ENCODE assay signal across 1 fruit fly cellular context in genomic region chr3L:3058970-3059883, dm6.
TF ChIP-seq lines count a peak whose summit lies in the region.

No protein-coding gene starts in this region.

TF ChIP-seq in whole organism, embryonic, 481 proteins besides CTCF, POLR2A, EP300 and RAD21 (continued from another document and continues in another):
- TF ChIP-seq CG8290 (GFP tag; optimal IDR thresholded peaks at IDR 0.05; lab: Kevin White, UChicago), result no peak
- TF ChIP-seq CG8290 (tag; optimal IDR thresholded peaks at IDR 0.05; lab: Kevin White, UChicago), result no peak
- no peak for TF ChIP-seq CG3065 (GFP tag; optimal IDR thresholded peaks at IDR 0.05; lab: Kevin White, UChicago)
- TF ChIP-seq Dp (GFP tag; optimal IDR thresholded peaks at IDR 0.05; lab: Kevin White, UChicago), result no peak
- no peak for TF ChIP-seq ci (GFP tag; IDR thresholded peaks at IDR 0.05; lab: Robert Waterston, UW)
- no peak for TF ChIP-seq Dip2 (GFP tag; IDR thresholded peaks at IDR 0.05; lab: Robert Waterston, UW)
- TF ChIP-seq ssp (GFP tag; IDR thresholded peaks at IDR 0.05; lab: Robert Waterston, UW), result no peak
- TF ChIP-seq slp2 (GFP tag; optimal IDR thresholded peaks at IDR 0.05; lab: Kevin White, UChicago), result peak; percentile 9
- no peak for TF ChIP-seq CG6254 (GFP tag; optimal IDR thresholded peaks at IDR 0.05; lab: Kevin White, UChicago)
- no peak for TF ChIP-seq dpn (GFP tag; optimal IDR thresholded peaks at IDR 0.05; lab: Kevin White, UChicago)
- no peak for TF ChIP-seq MESR4 (GFP tag; optimal IDR thresholded peaks at IDR 0.05; lab: Kevin White, UChicago)
- no peak for TF ChIP-seq sob (GFP tag; IDR thresholded peaks at IDR 0.05; lab: Robert Waterston, UW)
- TF ChIP-seq CG2712 (tag; optimal IDR thresholded peaks at IDR 0.05; lab: Kevin White, UChicago), result peak; percentile 62
- no peak for TF ChIP-seq Adf1 (GFP tag; IDR thresholded peaks at IDR 0.05; lab: Robert Waterston, UW)
- TF ChIP-seq sna (GFP tag; IDR thresholded peaks at IDR 0.05; lab: Robert Waterston, UW; ENCODE audit: partially characterized antibody), result no peak
- peak; percentile 84 for TF ChIP-seq CG32767 (GFP tag; IDR thresholded peaks at IDR 0.05; lab: Robert Waterston, UW)
- TF ChIP-seq tup (GFP tag; optimal IDR thresholded peaks at IDR 0.05; lab: Kevin White, UChicago), result no peak
- no peak for TF ChIP-seq peb (GFP tag; IDR thresholded peaks at IDR 0.05; lab: Robert Waterston, UW)
- no peak for TF ChIP-seq tap (tag; optimal IDR thresholded peaks at IDR 0.05; lab: Kevin White, UChicago)
- no peak for TF ChIP-seq CG2129 (GFP tag; IDR thresholded peaks at IDR 0.05; lab: Robert Waterston, UW; ENCODE audit: partially characterized antibody)
- TF ChIP-seq Max (GFP tag; optimal IDR thresholded peaks at IDR 0.05; lab: Kevin White, UChicago), result no peak
- TF ChIP-seq pnt (GFP tag; optimal IDR thresholded peaks at IDR 0.05; lab: Kevin White, UChicago), result no peak
- peak; percentile 97 for TF ChIP-seq CG2199 (GFP tag; IDR thresholded peaks at IDR 0.05; lab: Robert Waterston, UW)
- no peak for TF ChIP-seq danr (GFP tag; IDR thresholded peaks at IDR 0.05; lab: Robert Waterston, UW)
- TF ChIP-seq toy (GFP tag; IDR thresholded peaks at IDR 0.05; lab: Robert Waterston, UW), result no peak
- no peak for TF ChIP-seq CG30431 (GFP tag; optimal IDR thresholded peaks at IDR 0.05; lab: Kevin White, UChicago)
- TF ChIP-seq CG4854 (GFP tag; optimal IDR thresholded peaks at IDR 0.05; lab: Kevin White, UChicago), result no peak
- no peak for TF ChIP-seq CG10147 (GFP tag; optimal IDR thresholded peaks at IDR 0.05; lab: Kevin White, UChicago)
- peak; percentile 52 for TF ChIP-seq CG13424 (tag; optimal IDR thresholded peaks at IDR 0.05; lab: Kevin White, UChicago)
- no peak for TF ChIP-seq hkb (optimal IDR thresholded peaks at IDR 0.05; lab: Kevin White, UChicago)
- 0 out of 2 replicates have a peak, but pooled peaks have one; percentile 15 for TF ChIP-seq hkb (GFP tag; IDR thresholded peaks at IDR 0.05; lab: Robert Waterston, UW)
- TF ChIP-seq E2f2 (GFP tag; IDR thresholded peaks at IDR 0.05; lab: Robert Waterston, UW), result no peak
- no peak for TF ChIP-seq zen (tag; optimal IDR thresholded peaks at IDR 0.05; lab: Kevin White, UChicago)
- TF ChIP-seq Deaf1 (tag; optimal IDR thresholded peaks at IDR 0.05; lab: Kevin White, UChicago), result peak; percentile 39
- TF ChIP-seq CG6689 (GFP tag; IDR thresholded peaks at IDR 0.05; lab: Robert Waterston, UW), result no peak
- no peak for TF ChIP-seq CG17612 (GFP tag; IDR thresholded peaks at IDR 0.05; lab: Robert Waterston, UW)
- TF ChIP-seq CG43689 (GFP tag; IDR thresholded peaks at IDR 0.05; lab: Robert Waterston, UW), result no peak
- TF ChIP-seq CG14050 (GFP tag; IDR thresholded peaks at IDR 0.05; lab: Robert Waterston, UW), result no peak
- no peak for TF ChIP-seq CG9876 (GFP tag; optimal IDR thresholded peaks at IDR 0.05; lab: Kevin White, UChicago)
- TF ChIP-seq wek (GFP tag; optimal IDR thresholded peaks at IDR 0.05; lab: Kevin White, UChicago), result no peak
- TF ChIP-seq Nf-YC (tag; optimal IDR thresholded peaks at IDR 0.05; lab: Kevin White, UChicago), result peak; percentile 9
- TF ChIP-seq CG1529 (GFP tag; optimal IDR thresholded peaks at IDR 0.05; lab: Kevin White, UChicago), result peak; percentile 46
- no peak for TF ChIP-seq Mes4 (GFP tag; optimal IDR thresholded peaks at IDR 0.05; lab: Kevin White, UChicago)
- no peak for TF ChIP-seq CG18011 (GFP tag; optimal IDR thresholded peaks at IDR 0.05; lab: Kevin White, UChicago)
- no peak for TF ChIP-seq luna (GFP tag; optimal IDR thresholded peaks at IDR 0.05; lab: Kevin White, UChicago)
- peak; percentile 45 for TF ChIP-seq CG17829 (tag; optimal IDR thresholded peaks at IDR 0.05; lab: Kevin White, UChicago)
- no peak for TF ChIP-seq pum (GFP tag; optimal IDR thresholded peaks at IDR 0.05; lab: Kevin White, UChicago)
- TF ChIP-seq Atf6 (GFP tag; IDR thresholded peaks at IDR 0.05; lab: Robert Waterston, UW), result no peak
- TF ChIP-seq CG32772 (GFP tag; IDR thresholded peaks at IDR 0.05; lab: Robert Waterston, UW), result no peak
- no peak for TF ChIP-seq Bdp1 (GFP tag; optimal IDR thresholded peaks at IDR 0.05; lab: Kevin White, UChicago)
- no peak for TF ChIP-seq az2 (GFP tag; optimal IDR thresholded peaks at IDR 0.05; lab: Kevin White, UChicago)
- TF ChIP-seq sens (GFP tag; lab: Kevin White, UChicago), result peak; percentile 87
- TF ChIP-seq ems (GFP tag; optimal IDR thresholded peaks at IDR 0.05; lab: Kevin White, UChicago), result peak; percentile 18
- TF ChIP-seq vnd (GFP tag; IDR thresholded peaks at IDR 0.05; lab: Robert Waterston, UW; ENCODE audit: partially characterized antibody), result no peak
- TF ChIP-seq CG7786 (GFP tag; optimal IDR thresholded peaks at IDR 0.05; lab: Kevin White, UChicago), result no peak
- TF ChIP-seq stc (GFP tag; IDR thresholded peaks at IDR 0.05; lab: Robert Waterston, UW), result no peak
- no peak for TF ChIP-seq gt (GFP tag; IDR thresholded peaks at IDR 0.05; lab: Robert Waterston, UW)
- no peak for TF ChIP-seq ab (GFP tag; optimal IDR thresholded peaks at IDR 0.05; lab: Kevin White, UChicago)
- no peak for TF ChIP-seq Oaz (GFP tag; IDR thresholded peaks at IDR 0.05; lab: Robert Waterston, UW)
- no peak for TF ChIP-seq ash1 (GFP tag; optimal IDR thresholded peaks at IDR 0.05; lab: Kevin White, UChicago)
- no peak for TF ChIP-seq aop (GFP tag; IDR thresholded peaks at IDR 0.05; lab: Robert Waterston, UW)
- no peak for TF ChIP-seq Drgx (GFP tag; IDR thresholded peaks at IDR 0.05; lab: Robert Waterston, UW)
- TF ChIP-seq GATAe (GFP tag; conservative IDR thresholded peaks at IDR 0.05; lab: Robert Waterston, UW), result no peak
- TF ChIP-seq fru (optimal IDR thresholded peaks at IDR 0.05; lab: Kevin White, UChicago), result no peak
- no peak for TF ChIP-seq CG10654 (GFP tag; optimal IDR thresholded peaks at IDR 0.05; lab: Kevin White, UChicago)
- no peak for TF ChIP-seq gro (GFP tag; optimal IDR thresholded peaks at IDR 0.05; lab: Kevin White, UChicago)
- TF ChIP-seq CG7963 (GFP tag; IDR thresholded peaks at IDR 0.05; lab: Robert Waterston, UW; ENCODE audit: partially characterized antibody), result no peak
- no peak for TF ChIP-seq nau (GFP tag; optimal IDR thresholded peaks at IDR 0.05; lab: Kevin White, UChicago)
- no peak for TF ChIP-seq CG10321 (GFP tag; IDR thresholded peaks at IDR 0.05; lab: Robert Waterston, UW)
- no peak for TF ChIP-seq lilli (GFP tag; optimal IDR thresholded peaks at IDR 0.05; lab: Kevin White, UChicago)
- TF ChIP-seq Awh (GFP tag; IDR thresholded peaks at IDR 0.05; lab: Robert Waterston, UW), result no peak
- TF ChIP-seq Pdp1 (GFP tag; optimal IDR thresholded peaks at IDR 0.05; lab: Kevin White, UChicago), result peak in 1 of 2 experiments; percentile 36
- TF ChIP-seq Xrp1 (GFP tag; IDR thresholded peaks at IDR 0.05; lab: Robert Waterston, UW), result no peak
- no peak for TF ChIP-seq Scr (GFP tag; IDR thresholded peaks at IDR 0.05; lab: Robert Waterston, UW; ENCODE audit: partially characterized antibody)
- TF ChIP-seq CG10462 (GFP tag; optimal IDR thresholded peaks at IDR 0.05; lab: Kevin White, UChicago), result no peak
- no peak for TF ChIP-seq CG6683 (GFP tag; optimal IDR thresholded peaks at IDR 0.05; lab: Kevin White, UChicago)
- TF ChIP-seq Lhr (GFP tag; optimal IDR thresholded peaks at IDR 0.05; lab: Kevin White, UChicago), result no peak
- TF ChIP-seq B-H2 (GFP tag; optimal IDR thresholded peaks at IDR 0.05; lab: Kevin White, UChicago), result no peak
- no peak for TF ChIP-seq CG6791 (GFP tag; IDR thresholded peaks at IDR 0.05; lab: Robert Waterston, UW; ENCODE audit: partially characterized antibody)
- no peak for TF ChIP-seq CG1832 (GFP tag; optimal IDR thresholded peaks at IDR 0.05; lab: Kevin White, UChicago)
- no peak for TF ChIP-seq Eip74EF (GFP tag; optimal IDR thresholded peaks at IDR 0.05; lab: Kevin White, UChicago)
- TF ChIP-seq dysf (GFP tag; IDR thresholded peaks at IDR 0.05; lab: Robert Waterston, UW), result peak; percentile 35; the same call in 1 of the 3 replicates
- TF ChIP-seq CrebB (tag; optimal IDR thresholded peaks at IDR 0.05; lab: Kevin White, UChicago), result no peak
- no peak for TF ChIP-seq fd64A (GFP tag; optimal IDR thresholded peaks at IDR 0.05; lab: Kevin White, UChicago)
- TF ChIP-seq CG32532 (GFP tag; IDR thresholded peaks at IDR 0.05; lab: Robert Waterston, UW), result no peak
- TF ChIP-seq CG8359 (GFP tag; optimal IDR thresholded peaks at IDR 0.05; lab: Kevin White, UChicago; ENCODE audit: borderline replicate concordance), result no peak
- TF ChIP-seq CG8924 (tag; optimal IDR thresholded peaks at IDR 0.05; lab: Kevin White, UChicago), result peak; percentile 35
- no peak for TF ChIP-seq hbn (GFP tag; IDR thresholded peaks at IDR 0.05; lab: Robert Waterston, UW; ENCODE audit: partially characterized antibody)
- TF ChIP-seq CG7271 (tag; optimal IDR thresholded peaks at IDR 0.05; lab: Kevin White, UChicago), result no peak
- no peak for TF ChIP-seq Bteb2 (GFP tag; optimal IDR thresholded peaks at IDR 0.05; lab: Kevin White, UChicago)
- no peak for TF ChIP-seq Hand (GFP tag; optimal IDR thresholded peaks at IDR 0.05; lab: Kevin White, UChicago)
- no peak for TF ChIP-seq gce (GFP tag; IDR thresholded peaks at IDR 0.05; lab: Robert Waterston, UW)
- no peak for TF ChIP-seq NFAT (GFP tag; IDR thresholded peaks at IDR 0.05; lab: Robert Waterston, UW)
- peak; percentile 20 for TF ChIP-seq CG12299 (tag; optimal IDR thresholded peaks at IDR 0.05; lab: Kevin White, UChicago)
- no peak for TF ChIP-seq ttk (GFP tag; IDR thresholded peaks at IDR 0.05; lab: Robert Waterston, UW)
- no peak for TF ChIP-seq CG17568 (GFP tag; optimal IDR thresholded peaks at IDR 0.05; lab: Kevin White, UChicago)
- TF ChIP-seq CG12659 (GFP tag; optimal IDR thresholded peaks at IDR 0.05; lab: Kevin White, UChicago), result peak; percentile 22
- no peak for TF ChIP-seq CG5245 (GFP tag; optimal IDR thresholded peaks at IDR 0.05; lab: Kevin White, UChicago)
- peak; percentile 47 for TF ChIP-seq CG15696 (tag; optimal IDR thresholded peaks at IDR 0.05; lab: Kevin White, UChicago)
- no peak for TF ChIP-seq bigmax (GFP tag; optimal IDR thresholded peaks at IDR 0.05; lab: Kevin White, UChicago)
- no peak for TF ChIP-seq pb (GFP tag; optimal IDR thresholded peaks at IDR 0.05; lab: Kevin White, UChicago)
- no peak for TF ChIP-seq H2.0 (GFP tag; IDR thresholded peaks at IDR 0.05; lab: Robert Waterston, UW)
- no peak for TF ChIP-seq ro (GFP tag; IDR thresholded peaks at IDR 0.05; lab: Robert Waterston, UW)
- TF ChIP-seq CG14441 (GFP tag; IDR thresholded peaks at IDR 0.05; lab: Robert Waterston, UW), result no peak
- TF ChIP-seq ewg (GFP tag; optimal IDR thresholded peaks at IDR 0.05; lab: Kevin White, UChicago), result no peak
- TF ChIP-seq HLH3B (GFP tag; IDR thresholded peaks at IDR 0.05; lab: Robert Waterston, UW), result no peak
- TF ChIP-seq psq (GFP tag; optimal IDR thresholded peaks at IDR 0.05; lab: Kevin White, UChicago), result no peak
- TF ChIP-seq Sox102F (GFP tag; optimal IDR thresholded peaks at IDR 0.05; lab: Kevin White, UChicago), result no peak
- TF ChIP-seq Usf (GFP tag; optimal IDR thresholded peaks at IDR 0.05; lab: Kevin White, UChicago), result no peak
- TF ChIP-seq wdn (GFP tag; IDR thresholded peaks at IDR 0.05; lab: Robert Waterston, UW), result no peak
- no peak for TF ChIP-seq CG13894 (tag; optimal IDR thresholded peaks at IDR 0.05; lab: Kevin White, UChicago)
- peak; percentile 29 for TF ChIP-seq CG8388 (GFP tag; optimal IDR thresholded peaks at IDR 0.05; lab: Kevin White, UChicago)
- no peak for TF ChIP-seq so (GFP tag; IDR thresholded peaks at IDR 0.05; lab: Robert Waterston, UW)
- no peak for TF ChIP-seq CG4360 (GFP tag; IDR thresholded peaks at IDR 0.05; lab: Robert Waterston, UW)
- TF ChIP-seq cwo (GFP tag; optimal IDR thresholded peaks at IDR 0.05; lab: Kevin White, UChicago), result no peak
- no peak for TF ChIP-seq BEAF-32 (GFP tag; optimal IDR thresholded peaks at IDR 0.05; lab: Kevin White, UChicago)
- no peak for TF ChIP-seq CG8765 (GFP tag; IDR thresholded peaks at IDR 0.05; lab: Robert Waterston, UW)
- no peak for TF ChIP-seq CG10959 (GFP tag; IDR thresholded peaks at IDR 0.05; lab: Robert Waterston, UW)
- no peak for TF ChIP-seq btn (GFP tag; optimal IDR thresholded peaks at IDR 0.05; lab: Kevin White, UChicago)
- no peak for TF ChIP-seq chn (GFP tag; optimal IDR thresholded peaks at IDR 0.05; lab: Kevin White, UChicago)
- TF ChIP-seq dmrt99B (tag; optimal IDR thresholded peaks at IDR 0.05; lab: Kevin White, UChicago), result peak; percentile 50
- TF ChIP-seq kay (GFP tag; optimal IDR thresholded peaks at IDR 0.05; lab: Kevin White, UChicago), result no peak
- TF ChIP-seq PHDP (tag; optimal IDR thresholded peaks at IDR 0.05; lab: Kevin White, UChicago), result peak; percentile 9
- TF ChIP-seq Aef1 (GFP tag; IDR thresholded peaks at IDR 0.05; lab: Robert Waterston, UW), result no peak
- TF ChIP-seq CG5953 (GFP tag; IDR thresholded peaks at IDR 0.05; lab: Robert Waterston, UW), result no peak
- TF ChIP-seq H15 (GFP tag; IDR thresholded peaks at IDR 0.05; lab: Robert Waterston, UW), result 0 out of 3 replicates have a peak, but pooled peaks have one; percentile 9
- no peak for TF ChIP-seq zfh2 (GFP tag; optimal IDR thresholded peaks at IDR 0.05; lab: Kevin White, UChicago)
- TF ChIP-seq CG11456 (GFP tag; IDR thresholded peaks at IDR 0.05; lab: Robert Waterston, UW), result no peak
- TF ChIP-seq CG9932 (GFP tag; IDR thresholded peaks at IDR 0.05; lab: Robert Waterston, UW), result no peak
- TF ChIP-seq CG14014 (GFP tag; IDR thresholded peaks at IDR 0.05; lab: Robert Waterston, UW), result no peak
- no peak for TF ChIP-seq hth (optimal IDR thresholded peaks at IDR 0.05; lab: Kevin White, UChicago)
- no peak for TF ChIP-seq tx (GFP tag; optimal IDR thresholded peaks at IDR 0.05; lab: Kevin White, UChicago)
- TF ChIP-seq Meics (GFP tag; optimal IDR thresholded peaks at IDR 0.05; lab: Kevin White, UChicago), result no peak
- no peak for TF ChIP-seq CG2116 (GFP tag; optimal IDR thresholded peaks at IDR 0.05; lab: Kevin White, UChicago)
- no peak for TF ChIP-seq mirr (GFP tag; optimal IDR thresholded peaks at IDR 0.05; lab: Kevin White, UChicago)
- no peak for TF ChIP-seq dati (GFP tag; IDR thresholded peaks at IDR 0.05; lab: Robert Waterston, UW)
- TF ChIP-seq CG34224 (GFP tag; IDR thresholded peaks at IDR 0.05; lab: Robert Waterston, UW; ENCODE audit: partially characterized antibody), result no peak
- peak; percentile 19 for TF ChIP-seq trem (tag; optimal IDR thresholded peaks at IDR 0.05; lab: Kevin White, UChicago)
- no peak for TF ChIP-seq Lpt (GFP tag; optimal IDR thresholded peaks at IDR 0.05; lab: Kevin White, UChicago)
- no peak for TF ChIP-seq CG3726 (GFP tag; IDR thresholded peaks at IDR 0.05; lab: Robert Waterston, UW)
- no peak for TF ChIP-seq eyg (GFP tag; optimal IDR thresholded peaks at IDR 0.05; lab: Kevin White, UChicago)
